Fruit fly (Drosophila melanogaster) whole organism, embryonic: ENCODE results near the gene CG6753.

Experiments used
- Antp ChIP-seq: fragments of 200-800 bp; sonication (Bioruptor generic); optimal IDR thresholded peaks from 3 replicates; lab custom pipeline; 2016; ENCODE audit warnings: missing biosample characterization, missing genetic modification characterization
- CG11695 ChIP-seq: fragments of 200-800 bp; sonication (Bioruptor generic); IDR thresholded peaks from 3 replicates; pipeline ENCODE4 v1.3.6; 2022; ENCODE audit warnings: missing biosample characterization, missing genetic modification characterization
- CG12299 ChIP-seq: fragments of 200-800 bp; sonication (Bioruptor generic); optimal IDR thresholded peaks from 2 replicates; lab custom pipeline; 2018; ENCODE audit warnings: missing biosample characterization, mild to moderate bottlenecking, missing genetic modification characterization
- CG13287 ChIP-seq: fragments of 200-800 bp; sonication (Bioruptor generic); IDR thresholded peaks from 2 replicates; pipeline ENCODE4 v1.3.6; 2022; ENCODE audit warnings: missing biosample characterization, missing genetic modification characterization; ENCODE audit not compliant: partially characterized antibody
- CG13894 ChIP-seq: fragments of 200-800 bp; sonication (Bioruptor generic); optimal IDR thresholded peaks from 3 replicates; lab custom pipeline; 2018; ENCODE audit warnings: missing biosample characterization, mild to moderate bottlenecking, missing genetic modification characterization, moderate library complexity
- CG15269 ChIP-seq: fragments of 200-800 bp; sonication (Bioruptor generic); optimal IDR thresholded peaks from 2 replicates; lab custom pipeline; 2018; ENCODE audit warnings: missing biosample characterization, mild to moderate bottlenecking, missing genetic modification characterization, moderate library complexity
- CG1529 ChIP-seq: fragments of 200-800 bp; sonication (Bioruptor generic); optimal IDR thresholded peaks from 3 replicates; lab custom pipeline; 2018; ENCODE audit warnings: missing biosample characterization, missing genetic modification characterization
- CG16779 ChIP-seq: fragments of 200-800 bp; sonication (Bioruptor generic); IDR thresholded peaks from 2 replicates; pipeline ENCODE4 v1.3.6; 2022; ENCODE audit warnings: missing biosample characterization, missing genetic modification characterization
- CG16863 ChIP-seq: fragments of 200-800 bp; sonication (Bioruptor generic); optimal IDR thresholded peaks from 3 replicates; lab custom pipeline; 2016; ENCODE audit warnings: missing biosample characterization, missing genetic modification characterization
- CG1792 ChIP-seq: fragments of 200-800 bp; sonication (Bioruptor generic); optimal IDR thresholded peaks from 2 replicates; lab custom pipeline; 2016; ENCODE audit warnings: missing biosample characterization, missing genetic modification characterization
- CG18764 ChIP-seq: fragments of 200-800 bp; sonication (Bioruptor generic); optimal IDR thresholded peaks from 3 replicates; lab custom pipeline; 2016; ENCODE audit warnings: missing biosample characterization, missing genetic modification characterization
- CG3163 ChIP-seq: fragments of 200-800 bp; sonication (Bioruptor generic); optimal IDR thresholded peaks from 3 replicates; lab custom pipeline; 2016; ENCODE audit warnings: missing biosample characterization, missing genetic modification characterization
- CG34224 ChIP-seq: fragments of 200-800 bp; sonication (Bioruptor generic); IDR thresholded peaks from 3 replicates; pipeline ENCODE4 v1.3.6; 2022; ENCODE audit warnings: missing biosample characterization, missing genetic modification characterization; ENCODE audit not compliant: partially characterized antibody
- CG6791 ChIP-seq: fragments of 200-800 bp; sonication (Bioruptor generic); IDR thresholded peaks from 3 replicates; pipeline ENCODE4 v1.3.6; 2022; ENCODE audit warnings: missing biosample characterization, missing genetic modification characterization; ENCODE audit not compliant: partially characterized antibody
- CG7372 ChIP-seq: fragments of 200-800 bp; sonication (Bioruptor generic); IDR thresholded peaks from 2 replicates; pipeline ENCODE4 v1.3.6; 2022; ENCODE audit warnings: missing biosample characterization, missing genetic modification characterization
- CG8089 ChIP-seq: fragments of 200-800 bp; sonication (Bioruptor generic); optimal IDR thresholded peaks from 3 replicates; lab custom pipeline; 2016; ENCODE audit warnings: missing biosample characterization, missing genetic modification characterization
- CG9932 ChIP-seq: fragments of 200-800 bp; sonication (Bioruptor generic); IDR thresholded peaks from 2 replicates; pipeline ENCODE4 v1.3.6; 2022; ENCODE audit warnings: missing biosample characterization, missing genetic modification characterization
- CrebB ChIP-seq: fragments of 200-800 bp; sonication (Bioruptor generic); optimal IDR thresholded peaks from 3 replicates; lab custom pipeline; 2018; ENCODE audit warnings: missing biosample characterization, mild to moderate bottlenecking, missing genetic modification characterization
- Deaf1 ChIP-seq: fragments of 200-800 bp; optimal IDR thresholded peaks from 3 replicates; lab custom pipeline; 2019; ENCODE audit warnings: missing biosample characterization, mild to moderate bottlenecking, missing genetic modification characterization, moderate library complexity
- Dfd ChIP-seq, 2 experiments: fragments of >200 bp; optimal IDR thresholded peaks; 2 replicates each; lab custom pipeline; 2017; ENCODE audit warnings: missing biosample characterization in 2 of 2, missing genetic modification characterization in 2 of 2
- Dref ChIP-seq: fragments of 200-800 bp; sonication (Bioruptor generic); IDR thresholded peaks from 2 replicates; pipeline ENCODE4 v1.3.6; 2022; ENCODE audit warnings: missing biosample characterization, missing genetic modification characterization
- Eip74EF ChIP-seq, 2 experiments: fragments of 200-800 bp in 1 of 2; fragments of >200 bp in 1 of 2; sonication (Bioruptor generic) in 1 of 2; optimal IDR thresholded peaks; 2 replicates each; lab custom pipeline; 2017 to 2019; ENCODE audit warnings: missing biosample characterization in 2 of 2, missing genetic modification characterization in 2 of 2, mild to moderate bottlenecking in 1 of 2, moderate library complexity in 1 of 2
- Ets65A ChIP-seq: fragments of 200-800 bp; sonication (Bioruptor generic); peaks from one replicate; lab custom pipeline; 2016; ENCODE audit warnings: missing biosample characterization, missing genetic modification characterization
- HLH54F ChIP-seq: fragments of 200-800 bp; sonication (Bioruptor generic); optimal IDR thresholded peaks from 3 replicates; lab custom pipeline; 2016; ENCODE audit warnings: missing biosample characterization, missing genetic modification characterization
- Hmr ChIP-seq: fragments of 200-800 bp; sonication (Bioruptor generic); optimal IDR thresholded peaks from 3 replicates; lab custom pipeline; 2017; ENCODE audit warnings: mild to moderate bottlenecking, missing biosample characterization, missing genetic modification reagents, missing genetic modification characterization
- Jarid2 ChIP-seq: fragments of 200-800 bp; sonication (Bioruptor generic); optimal IDR thresholded peaks from 3 replicates; lab custom pipeline; 2017; ENCODE audit warnings: mild to moderate bottlenecking, missing biosample characterization, missing genetic modification reagents, missing genetic modification characterization
- MBD-R2 ChIP-seq: fragments of 200-800 bp; sonication (Bioruptor generic); IDR thresholded peaks from 2 replicates; pipeline ENCODE4 v1.3.6; 2022; ENCODE audit warnings: missing biosample characterization, missing genetic modification characterization
- Optix ChIP-seq: fragments of 200-800 bp; sonication (Bioruptor generic); IDR thresholded peaks from 3 replicates; pipeline ENCODE4 v1.3.6; 2022; ENCODE audit warnings: missing biosample characterization, missing genetic modification characterization
- Poxn ChIP-seq: fragments of 200-800 bp; sonication (Bioruptor generic); IDR thresholded peaks from 2 replicates; pipeline ENCODE4 v1.3.6; 2022; ENCODE audit warnings: missing biosample characterization, missing genetic modification characterization
- Rx ChIP-seq: fragments of 200-800 bp; sonication (Bioruptor generic); IDR thresholded peaks from 2 replicates; pipeline ENCODE4 v1.3.6; 2022; ENCODE audit warnings: missing biosample characterization, missing genetic modification characterization
- Sox100B ChIP-seq: fragments of 200-800 bp; sonication (Bioruptor generic); optimal IDR thresholded peaks from 3 replicates; lab custom pipeline; 2018; ENCODE audit warnings: missing biosample characterization, mild to moderate bottlenecking, missing genetic modification characterization
- abd-A ChIP-seq: fragments of 200-800 bp; sonication (Bioruptor generic); optimal IDR thresholded peaks from 3 replicates; lab custom pipeline; 2019; ENCODE audit warnings: missing biosample characterization, mild to moderate bottlenecking, missing genetic modification characterization, moderate library complexity
- amos ChIP-seq: fragments of 200-800 bp; sonication (Bioruptor generic); IDR thresholded peaks from 2 replicates; pipeline ENCODE4 v1.3.6; 2022; ENCODE audit warnings: missing biosample characterization, missing genetic modification characterization; ENCODE audit not compliant: partially characterized antibody
- bigmax ChIP-seq: fragments of 200-800 bp; sonication (Bioruptor generic); optimal IDR thresholded peaks from 2 replicates; lab custom pipeline; 2018; ENCODE audit warnings: missing biosample characterization, mild to moderate bottlenecking, missing genetic modification characterization
- ci ChIP-seq: fragments of 200-800 bp; sonication (Bioruptor generic); IDR thresholded peaks from 3 replicates; pipeline ENCODE4 v1.3.6; 2022; ENCODE audit warnings: missing biosample characterization, missing genetic modification characterization
- dysf ChIP-seq: fragments of 200-800 bp; sonication (Bioruptor generic); IDR thresholded peaks from 3 replicates; pipeline ENCODE4 v1.3.6; 2022; ENCODE audit warnings: missing biosample characterization, missing genetic modification characterization
- fd102C ChIP-seq: fragments of 200-800 bp; sonication (Bioruptor generic); optimal IDR thresholded peaks from 2 replicates; lab custom pipeline; 2018; ENCODE audit warnings: missing biosample characterization, mild to moderate bottlenecking, missing genetic modification characterization, moderate library complexity
- gem ChIP-seq: fragments of 200-800 bp; sonication (Bioruptor generic); optimal IDR thresholded peaks from 2 replicates; lab custom pipeline; 2019; ENCODE audit warnings: missing biosample characterization, mild to moderate bottlenecking, missing genetic modification characterization, moderate library complexity
- gsb ChIP-seq: fragments of 200-800 bp; sonication (Bioruptor generic); IDR thresholded peaks from 2 replicates; pipeline ENCODE4 v1.3.6; 2022; ENCODE audit warnings: missing biosample characterization, missing genetic modification characterization
- ind ChIP-seq: fragments of 200-800 bp; sonication (Bioruptor generic); optimal IDR thresholded peaks from 3 replicates; lab custom pipeline; 2016; ENCODE audit warnings: missing biosample characterization, missing genetic modification characterization
- lab ChIP-seq: fragments of 200-800 bp; sonication (Bioruptor generic); optimal IDR thresholded peaks from 3 replicates; lab custom pipeline; 2017; ENCODE audit warnings: missing biosample characterization, missing genetic modification characterization, mild to moderate bottlenecking, moderate library complexity, missing genetic modification reagents
- otp ChIP-seq: fragments of 200-800 bp; sonication (Bioruptor generic); IDR thresholded peaks from 3 replicates; pipeline ENCODE4, ENCODE4 v1.3.6; 2022; ENCODE audit warnings: missing biosample characterization, missing genetic modification characterization
- pho ChIP-seq: fragments of 200-800 bp; sonication (Bioruptor generic); optimal IDR thresholded peaks from 2 replicates; lab custom pipeline; 2016; ENCODE audit warnings: missing biosample characterization, missing genetic modification characterization
- pnt ChIP-seq: fragments of 200-800 bp; sonication (Bioruptor generic); optimal IDR thresholded peaks from 3 replicates; lab custom pipeline; 2016; ENCODE audit warnings: missing biosample characterization, missing genetic modification characterization
- repo ChIP-seq: fragments of 200-800 bp; sonication (Bioruptor generic); optimal IDR thresholded peaks from 2 replicates; lab custom pipeline; 2016; ENCODE audit warnings: missing biosample characterization, missing genetic modification characterization
- sd ChIP-seq: fragments of 200-800 bp; sonication (Bioruptor generic); optimal IDR thresholded peaks from 3 replicates; lab custom pipeline; 2018; ENCODE audit warnings: missing biosample characterization, mild to moderate bottlenecking, missing genetic modification characterization, moderate library complexity
- seq ChIP-seq: fragments of 200-800 bp; sonication (Bioruptor generic); IDR thresholded peaks from 2 replicates; pipeline ENCODE4 v1.3.6; 2022; ENCODE audit warnings: missing biosample characterization, missing genetic modification characterization
- sna ChIP-seq: fragments of 200-800 bp; sonication (Bioruptor generic); IDR thresholded peaks from 2 replicates; pipeline ENCODE4 v1.3.6; 2022; ENCODE audit warnings: missing biosample characterization, missing genetic modification characterization; ENCODE audit not compliant: partially characterized antibody
- ssp ChIP-seq: fragments of 200-800 bp; sonication (Bioruptor generic); IDR thresholded peaks from 2 replicates; pipeline ENCODE4 v1.3.6; 2022; ENCODE audit warnings: missing biosample characterization, missing genetic modification characterization
- tin ChIP-seq: fragments of 200-800 bp; sonication (Bioruptor generic); optimal IDR thresholded peaks from 3 replicates; lab custom pipeline; 2016; ENCODE audit warnings: missing biosample characterization, missing genetic modification characterization

The CG6753 gene

dm6 chr3R:12595187-12595889 lies 46.9 kb downstream of the CG6753 start, which contains the start of gene Octbeta2R (continued):
- TF ChIP-seq abd-A (peak; percentile 52), CG1529 (GFP tag; lab: Kevin White, UChicago) (no peak), Poxn (GFP tag; lab: Robert Waterston, UW) (no peak), CG1792 (GFP tag; lab: Kevin White, UChicago) (no peak), pho (GFP tag; lab: Kevin White, UChicago) (no peak), ci (GFP tag; lab: Robert Waterston, UW) (no peak; the same call in 2 of the 3 replicates), CrebB (no peak), Hmr (GFP tag; lab: Kevin White, UChicago) (peak; percentile 1), pnt (GFP tag; lab: Kevin White, UChicago) (no peak), HLH54F (GFP tag; lab: Kevin White, UChicago) (no peak), MBD-R2 (GFP tag; lab: Robert Waterston, UW) (no peak), CG16779 (GFP tag; lab: Robert Waterston, UW) (0 out of 2 replicates have a peak, but pooled peaks have one; percentile 62), sd (tag; lab: Kevin White, UChicago) (peak; percentile 72), Optix (GFP tag; lab: Robert Waterston, UW) (no peak), dysf (GFP tag; lab: Robert Waterston, UW) (no peak), tin (GFP tag; lab: Kevin White, UChicago) (no peak), lab (GFP tag; lab: Kevin White, UChicago) (peak; percentile 30), Deaf1 (peak; percentile 95), CG15269 (tag; lab: Kevin White, UChicago) (peak; percentile 9), gem (tag; lab: Kevin White, UChicago) (no peak), CG16863 (GFP tag; lab: Kevin White, UChicago) (no peak), CG8089 (GFP tag; lab: Kevin White, UChicago) (no peak), Dfd (GFP tag; optimal IDR thresholded peaks at IDR 0.05; lab: Kevin White, UChicago) (no peak), seq (GFP tag; lab: Robert Waterston, UW) (0 out of 2 replicates have a peak, but pooled peaks have one; percentile 26), ind (no peak), bigmax (GFP tag; lab: Kevin White, UChicago) (no peak), CG18764 (no peak), otp (GFP tag; lab: Robert Waterston, UW) (no peak), CG13287 (peak; percentile 55; the same call in 1 of the 2 replicates), amos (GFP tag; lab: Robert Waterston, UW) (peak; percentile 5; the same call in 1 of the 2 replicates), CG6791 (GFP tag; lab: Robert Waterston, UW) (no peak), repo (no peak), CG34224 (GFP tag; lab: Robert Waterston, UW) (peak; percentile 53; the same call in 1 of the 3 replicates), sna (peak; percentile 48; the same call in 1 of the 2 replicates), CG11695 (GFP tag; lab: Robert Waterston, UW) (no peak), Rx (no peak), Ets65A (GFP tag; lab: Kevin White, UChicago) (peak; percentile 56), fd102C (GFP tag; lab: Kevin White, UChicago) (no peak), Sox100B (GFP tag; lab: Kevin White, UChicago) (no peak), Jarid2 (peak; percentile 61), Dref (GFP tag; lab: Robert Waterston, UW) (no peak), CG9932 (GFP tag; lab: Robert Waterston, UW) (no peak), CG13894 (tag; lab: Kevin White, UChicago) (peak; percentile 35), Antp (GFP tag; lab: Kevin White, UChicago) (no peak), CG7372 (GFP tag; lab: Robert Waterston, UW) (peak; percentile 91), CG3163 (no peak), CG12299 (tag; lab: Kevin White, UChicago) (no peak), gsb (no peak), ssp (GFP tag; lab: Robert Waterston, UW) (no peak), Eip74EF (GFP tag; optimal IDR thresholded peaks at IDR 0.05; lab: Kevin White, UChicago) (no peak)
